Fruit fly (Drosophila melanogaster) whole organism, prepupa: ENCODE data around the gene Cyp4ae1.
A peak's percentile ranks its signal among the peaks of the same experiment; 100 is the strongest.

ENCODE experiments used
- Blimp-1 ChIP-seq: fragments of 200-800 bp; sonication (Bioruptor generic); optimal IDR thresholded peaks from 3 replicates; lab custom pipeline; 2017; ENCODE audit warnings: missing biosample characterization, missing genetic modification characterization, mild to moderate bottlenecking, moderate library complexity, missing genetic modification reagents
- CG10631 ChIP-seq: fragments of 200-800 bp; sonication (Bioruptor generic); optimal IDR thresholded peaks from 2 replicates; lab custom pipeline; 2016; ENCODE audit warnings: missing biosample characterization, missing genetic modification characterization
- CG10669 ChIP-seq: fragments of 200-800 bp; sonication (Bioruptor generic); optimal IDR thresholded peaks from 3 replicates; lab custom pipeline; 2018; ENCODE audit warnings: missing biosample characterization, mild to moderate bottlenecking, missing genetic modification characterization, moderate library complexity
- CG11762 ChIP-seq: fragments of 200-800 bp; sonication (Bioruptor generic); optimal IDR thresholded peaks from 3 replicates; lab custom pipeline; 2016; ENCODE audit warnings: missing biosample characterization, missing genetic modification characterization; ENCODE audit not compliant: insufficient read depth
- CG11902 ChIP-seq: fragments of 200-800 bp; sonication (Bioruptor generic); optimal IDR thresholded peaks from 3 replicates; lab custom pipeline; 2016; ENCODE audit warnings: missing biosample characterization, missing genetic modification characterization
- CG15336 ChIP-seq: fragments of 200-800 bp; sonication (Bioruptor generic); IDR thresholded peaks from 2 replicates; pipeline ENCODE4 v1.3.6; 2022; ENCODE audit warnings: missing biosample characterization, missing genetic modification characterization
- CG1621 ChIP-seq: fragments of 200-800 bp; sonication (Bioruptor generic); optimal IDR thresholded peaks from 3 replicates; lab custom pipeline; 2018; ENCODE audit warnings: missing biosample characterization, mild to moderate bottlenecking, missing genetic modification characterization
- CG16779 ChIP-seq: fragments of 200-800 bp; sonication (Bioruptor generic); optimal IDR thresholded peaks from 3 replicates; lab custom pipeline; 2017; ENCODE audit warnings: missing biosample characterization, mild to moderate bottlenecking, missing genetic modification characterization
- CG3032 ChIP-seq: fragments of 200-800 bp; optimal IDR thresholded peaks from 2 replicates; lab custom pipeline; 2019; ENCODE audit warnings: missing biosample characterization, mild to moderate bottlenecking, missing genetic modification characterization, moderate library complexity
- CG31627 ChIP-seq: fragments of 200-800 bp; sonication (Bioruptor generic); optimal IDR thresholded peaks from 3 replicates; lab custom pipeline; 2016; ENCODE audit warnings: missing biosample characterization, missing genetic modification characterization
- CG34406 ChIP-seq: fragments of 200-800 bp; sonication (Bioruptor generic); optimal IDR thresholded peaks from 3 replicates; lab custom pipeline; 2016; ENCODE audit warnings: missing biosample characterization, missing genetic modification characterization
- CG6163 ChIP-seq: fragments of 200-800 bp; sonication (Bioruptor generic); IDR thresholded peaks from 3 replicates; pipeline ENCODE4 v1.3.6; 2022; ENCODE audit warnings: missing biosample characterization, missing genetic modification characterization
- CG6792 ChIP-seq: fragments of 200-800 bp; sonication (Bioruptor generic); optimal IDR thresholded peaks from 3 replicates; lab custom pipeline; 2016; ENCODE audit warnings: missing biosample characterization, missing genetic modification characterization
- CG6854 ChIP-seq: fragments of 200-800 bp; sonication (Bioruptor generic); optimal IDR thresholded peaks from 2 replicates; lab custom pipeline; 2017; ENCODE audit warnings: missing biosample characterization, mild to moderate bottlenecking, missing genetic modification characterization
- CG8319 ChIP-seq: fragments of 200-800 bp; sonication (Bioruptor generic); optimal IDR thresholded peaks from 3 replicates; lab custom pipeline; 2016; ENCODE audit warnings: missing biosample characterization, missing genetic modification characterization
- CG9139 ChIP-seq: fragments of 200-800 bp; sonication (Bioruptor generic); optimal IDR thresholded peaks from 3 replicates; lab custom pipeline; 2017; ENCODE audit warnings: missing biosample characterization, mild to moderate bottlenecking, missing genetic modification characterization
- Eip75B ChIP-seq: fragments of 200-800 bp; sonication (Bioruptor generic); optimal IDR thresholded peaks from 3 replicates; lab custom pipeline; 2016; ENCODE audit warnings: missing biosample characterization, missing genetic modification characterization
- Eip78C ChIP-seq: fragments of 200-800 bp; sonication (Bioruptor generic); peaks from one replicate; lab custom pipeline; 2016; ENCODE audit warnings: missing biosample characterization, missing genetic modification characterization
- Eip93F ChIP-seq: fragments of 200-800 bp; sonication (Bioruptor generic); optimal IDR thresholded peaks from 2 replicates; lab custom pipeline; 2016; ENCODE audit warnings: missing biosample characterization, mild to moderate bottlenecking, missing genetic modification characterization
- Ets21C ChIP-seq: fragments of 200-800 bp; sonication (Bioruptor generic); optimal IDR thresholded peaks from 3 replicates; lab custom pipeline; 2016; ENCODE audit warnings: missing biosample characterization, missing genetic modification characterization
- Ets96B ChIP-seq: fragments of 200-800 bp; optimal IDR thresholded peaks from 2 replicates; lab custom pipeline; 2019; ENCODE audit warnings: missing biosample characterization, mild to moderate bottlenecking, missing genetic modification characterization, moderate library complexity
- Gug ChIP-seq: fragments of 200-800 bp; sonication (Bioruptor generic); IDR thresholded peaks from 2 replicates; pipeline ENCODE4 v1.3.6; 2022; ENCODE audit warnings: missing biosample characterization, missing genetic modification characterization
- Hr38 ChIP-seq: sonication (Bioruptor generic); optimal IDR thresholded peaks from 2 replicates; lab custom pipeline; 2016; ENCODE audit warnings: missing biosample characterization, missing genetic modification characterization
- Hr39 ChIP-seq: fragments of 200-800 bp; sonication (Bioruptor generic); optimal IDR thresholded peaks from 2 replicates; lab custom pipeline; 2016; ENCODE audit warnings: missing biosample characterization, missing genetic modification characterization
- Hr4 ChIP-seq: fragments of 200-800 bp; sonication (Bioruptor generic); optimal IDR thresholded peaks from 3 replicates; lab custom pipeline; 2016; ENCODE audit warnings: missing biosample characterization, missing genetic modification characterization
- Lpt ChIP-seq: fragments of 200-800 bp; sonication (Bioruptor generic); optimal IDR thresholded peaks from 3 replicates; lab custom pipeline; 2016; ENCODE audit warnings: missing biosample characterization, missing genetic modification characterization
- Met ChIP-seq: fragments of 200-800 bp; sonication (Bioruptor generic); optimal IDR thresholded peaks from 3 replicates; lab custom pipeline; 2016; ENCODE audit warnings: missing biosample characterization, missing genetic modification characterization
- Sox102F ChIP-seq: fragments of 200-800 bp; sonication (Bioruptor generic); optimal IDR thresholded peaks from 2 replicates; lab custom pipeline; 2016; ENCODE audit warnings: missing biosample characterization, mild to moderate bottlenecking, missing genetic modification characterization
- Sox14 ChIP-seq: fragments of 200-800 bp; sonication (Bioruptor generic); optimal IDR thresholded peaks from 3 replicates; lab custom pipeline; 2016; ENCODE audit warnings: missing biosample characterization, missing genetic modification characterization
- Sox15 ChIP-seq: fragments of 200-800 bp; sonication (Bioruptor generic); optimal IDR thresholded peaks from 3 replicates; lab custom pipeline; 2016; ENCODE audit warnings: missing biosample characterization, missing genetic modification characterization
- achi ChIP-seq: fragments of 200-800 bp; sonication (Bioruptor generic); optimal IDR thresholded peaks from 3 replicates; lab custom pipeline; 2016; ENCODE audit warnings: missing biosample characterization, missing genetic modification characterization
- acj6 ChIP-seq: fragments of 200-800 bp; sonication (Bioruptor generic); optimal IDR thresholded peaks from 3 replicates; lab custom pipeline; 2016; ENCODE audit warnings: missing biosample characterization, missing genetic modification characterization
- cyc ChIP-seq: fragments of 200-800 bp; sonication (Bioruptor generic); optimal IDR thresholded peaks from 3 replicates; lab custom pipeline; 2016; ENCODE audit warnings: missing biosample characterization, missing genetic modification characterization
- dsx ChIP-seq: fragments of 200-800 bp; optimal IDR thresholded peaks from 3 replicates; lab custom pipeline; 2019; ENCODE audit warnings: missing biosample characterization, mild to moderate bottlenecking, missing genetic modification characterization, moderate library complexity; ENCODE audit not compliant: poor library complexity, severe bottlenecking
- esn ChIP-seq: fragments of 200-800 bp; sonication (Bioruptor generic); optimal IDR thresholded peaks from 2 replicates; lab custom pipeline; 2016; ENCODE audit warnings: missing biosample characterization, mild to moderate bottlenecking, missing genetic modification characterization, moderate library complexity
- fd59A ChIP-seq: fragments of 200-800 bp; sonication (Bioruptor generic); optimal IDR thresholded peaks from 2 replicates; lab custom pipeline; 2017; ENCODE audit warnings: missing biosample characterization, mild to moderate bottlenecking, missing genetic modification characterization, missing genetic modification reagents
- fd85E ChIP-seq: fragments of 200-800 bp; sonication (Bioruptor generic); optimal IDR thresholded peaks from 3 replicates; lab custom pipeline; 2016; ENCODE audit warnings: missing biosample characterization, missing genetic modification characterization
- lz ChIP-seq: fragments of 200-800 bp; sonication (Bioruptor generic); optimal IDR thresholded peaks from 3 replicates; lab custom pipeline; 2016; ENCODE audit warnings: missing biosample characterization, missing genetic modification characterization
- pdm3 ChIP-seq: fragments of 200-800 bp; sonication (Bioruptor generic); optimal IDR thresholded peaks from 3 replicates; lab custom pipeline; 2016; ENCODE audit warnings: missing biosample characterization, missing genetic modification characterization
- salr ChIP-seq, 2 experiments: fragments of 200-800 bp; sonication (Bioruptor generic); optimal IDR thresholded peaks; 3 replicates each; lab custom pipeline; 2016 to 2018; ENCODE audit warnings: missing biosample characterization in 2 of 2, missing genetic modification characterization in 2 of 2, mild to moderate bottlenecking in 1 of 2
- spab ChIP-seq: fragments of 200-800 bp; sonication (Bioruptor generic); optimal IDR thresholded peaks from 2 replicates; lab custom pipeline; 2017; ENCODE audit warnings: missing biosample characterization, mild to moderate bottlenecking, missing genetic modification characterization, missing genetic modification reagents
- svp ChIP-seq: fragments of 200-800 bp; sonication (Bioruptor generic); peaks from one replicate; lab custom pipeline; 2016; ENCODE audit warnings: missing biosample characterization, missing genetic modification characterization
- topi ChIP-seq: fragments of 200-800 bp; sonication (Bioruptor generic); optimal IDR thresholded peaks from 3 replicates; lab custom pipeline; 2016; ENCODE audit warnings: missing biosample characterization, missing genetic modification characterization
- vri ChIP-seq: fragments of 200-800 bp; sonication (Bioruptor generic); optimal IDR thresholded peaks from 3 replicates; lab custom pipeline; 2016; ENCODE audit warnings: missing biosample characterization, mild to moderate bottlenecking, missing genetic modification characterization

Cyp4ae1 gene

DNA sequence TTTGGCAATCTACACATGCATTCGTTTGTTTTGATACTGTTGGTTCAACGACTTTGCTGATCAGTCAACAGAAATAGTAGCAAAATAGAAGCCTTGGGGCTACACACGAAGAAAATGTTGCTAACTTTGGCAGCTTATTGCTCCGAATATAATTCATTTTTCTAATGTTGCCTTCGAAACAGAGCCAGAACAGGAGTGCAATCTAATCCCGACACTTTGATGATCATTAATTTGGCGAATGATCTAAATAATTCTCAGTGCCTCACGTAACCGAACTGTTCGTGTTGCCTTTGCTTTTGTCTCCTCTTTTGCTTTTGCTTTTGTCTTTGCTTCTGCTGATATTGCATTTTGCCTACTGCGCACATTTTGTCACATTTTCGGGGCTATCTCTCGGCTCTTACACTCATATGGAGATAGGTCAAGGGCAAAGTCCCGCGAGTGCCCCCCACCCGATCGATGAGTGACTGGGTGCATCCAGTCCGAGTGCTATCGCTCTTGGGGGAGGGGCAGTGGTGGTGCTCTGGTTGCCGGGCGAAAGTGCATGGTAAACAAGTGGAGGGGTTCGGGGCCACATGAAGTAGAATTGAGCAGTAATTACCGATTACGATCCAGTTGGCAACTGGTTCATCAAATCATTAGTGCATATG is 17.4 kb downstream of the Cyp4ae1 start (continued):
- TF ChIP-seq CG3032 (tag; lab: Kevin White, UChicago) (peak; percentile 8), Ets21C (peak; percentile 19), Met (GFP tag; lab: Kevin White, UChicago) (peak; percentile 56), Sox102F (GFP tag; lab: Kevin White, UChicago) (peak; percentile 32), Hr39 (GFP tag; lab: Kevin White, UChicago) (peak; percentile 70), CG8319 (GFP tag; lab: Kevin White, UChicago) (no peak), Hr4 (GFP tag; lab: Kevin White, UChicago) (peak; percentile 47), CG11762 (GFP tag; lab: Kevin White, UChicago) (peak; percentile 26), CG34406 (GFP tag; lab: Kevin White, UChicago) (peak; percentile 32), Sox14 (peak; percentile 27), Eip75B (GFP tag; lab: Kevin White, UChicago) (peak; percentile 8), pdm3 (GFP tag; lab: Kevin White, UChicago) (peak; percentile 35), CG6792 (no peak), CG9139 (GFP tag; lab: Kevin White, UChicago) (no peak), achi (GFP tag; lab: Kevin White, UChicago) (peak; percentile 27), lz (GFP tag; lab: Kevin White, UChicago) (peak; percentile 47), Ets96B (tag; lab: Kevin White, UChicago) (peak; percentile 12), CG31627 (peak; percentile 48), spab (GFP tag; lab: Kevin White, UChicago) (no peak), CG6854 (no peak), Lpt (GFP tag; lab: Kevin White, UChicago) (peak; percentile 15), CG15336 (peak; percentile 49), salr (GFP tag; optimal IDR thresholded peaks at IDR 0.05; lab: Kevin White, UChicago) (no peak), fd85E (GFP tag; lab: Kevin White, UChicago) (no peak), Sox15 (GFP tag; lab: Kevin White, UChicago) (no peak), vri (peak; percentile 90), CG16779 (tag; lab: Kevin White, UChicago) (no peak), Eip78C (GFP tag; lab: Kevin White, UChicago) (peak; percentile 77), CG10631 (peak; percentile 22), Gug (GFP tag; lab: Robert Waterston, UW) (peak; percentile 38; the same call in 1 of the 2 replicates)

DNA sequence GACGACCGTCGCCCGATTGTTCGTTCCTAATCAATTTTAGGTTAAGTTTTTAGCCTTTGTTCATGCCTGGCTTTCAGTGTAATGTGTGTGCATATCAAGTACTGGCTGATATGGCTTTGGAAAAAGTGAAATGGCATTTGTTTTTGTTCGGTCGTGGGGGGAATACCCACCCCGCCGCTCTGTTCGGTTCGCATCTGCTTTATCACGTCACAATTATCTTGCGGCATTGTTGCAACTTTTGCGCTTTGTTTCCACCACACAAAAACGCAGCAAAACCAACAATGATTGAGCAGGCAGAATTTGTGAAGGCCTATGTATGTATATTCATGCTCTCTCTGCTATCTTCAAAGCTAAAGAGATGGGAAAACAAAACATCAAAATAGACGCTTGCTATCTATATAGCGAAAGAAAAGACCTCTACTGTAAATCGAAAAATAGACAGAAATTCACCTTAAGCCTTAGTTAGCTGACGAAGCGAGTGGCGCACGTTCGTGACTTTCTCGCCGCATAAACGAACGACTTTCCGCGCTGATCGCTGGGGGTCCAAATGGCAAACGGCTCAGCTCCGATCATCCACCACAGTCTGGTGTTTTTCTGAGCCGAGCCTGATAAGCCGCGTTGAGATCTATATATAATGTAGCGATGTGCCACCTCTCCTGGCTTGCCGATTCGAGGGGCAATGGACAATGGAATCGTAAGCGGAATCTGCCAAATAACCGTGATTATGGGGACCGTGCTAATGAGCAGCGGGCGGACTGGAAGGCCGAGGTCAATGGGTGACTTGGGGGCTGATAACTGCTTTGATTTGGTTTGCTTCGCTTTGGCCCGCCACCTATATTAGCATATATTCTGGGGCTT is 18.8 kb downstream of the Cyp4ae1 start:
- TF ChIP-seq CG3032 (tag; lab: Kevin White, UChicago) (no peak), CG15336 (no peak), lz (GFP tag; lab: Kevin White, UChicago) (no peak), topi (peak; percentile 22), dsx (no peak), vri (peak; percentile 80), salr (GFP tag; optimal IDR thresholded peaks at IDR 0.05; lab: Kevin White, UChicago) (no peak), CG31627 (peak; percentile 3), Blimp-1 (no peak), CG11902 (GFP tag; lab: Kevin White, UChicago) (no peak), Met (GFP tag; lab: Kevin White, UChicago) (no peak), svp (GFP tag; lab: Kevin White, UChicago) (peak; percentile 98), CG10631 (no peak), fd59A (no peak), esn (GFP tag; lab: Kevin White, UChicago) (peak; percentile 28), Lpt (GFP tag; lab: Kevin White, UChicago) (no peak), CG6792 (no peak), acj6 (GFP tag; lab: Kevin White, UChicago) (no peak), Sox102F (GFP tag; lab: Kevin White, UChicago) (no peak), cyc (no peak), Sox14 (peak; percentile 68), CG6163 (GFP tag; lab: Robert Waterston, UW) (no peak), CG34406 (GFP tag; lab: Kevin White, UChicago) (no peak), CG1621 (no peak), Hr38 (GFP tag; lab: Kevin White, UChicago) (no peak), Eip93F (GFP tag; lab: Kevin White, UChicago) (peak; percentile 54), spab (GFP tag; lab: Kevin White, UChicago) (no peak), CG10669 (no peak), Eip78C (GFP tag; lab: Kevin White, UChicago) (peak; percentile 67), CG16779 (tag; lab: Kevin White, UChicago) (no peak)
